Worm (Caenorhabditis elegans): ENCODE measurements around the gene F35E12.6.

The F35E12.6 gene

DNA sequence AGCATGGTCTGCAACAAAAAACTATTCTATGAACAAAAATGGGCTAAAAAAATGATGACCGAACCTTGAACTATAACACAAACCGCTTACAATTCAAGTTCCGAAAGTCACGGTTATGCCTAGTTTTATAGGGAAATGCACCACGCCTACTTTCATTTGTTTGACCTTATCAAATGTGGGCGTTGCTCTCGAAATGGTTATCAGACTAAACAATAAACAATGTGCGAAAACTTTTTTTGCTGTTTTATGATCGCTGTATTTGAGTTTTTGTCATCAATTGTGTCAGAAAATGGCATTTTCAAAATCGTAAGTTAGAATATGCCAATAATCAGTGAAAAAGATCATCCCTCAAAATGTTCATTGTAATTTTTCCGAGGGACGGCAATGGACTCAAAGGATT is at the start of gene F35E12.6:
Gene F35E12.6, minus strand, starts transcription at position 101 of the 400 bp plus-strand sequence.
- TF ChIP-seq unc-62 (GFP tag; optimal IDR thresholded peaks at IDR 0.05): no peak

DNA sequence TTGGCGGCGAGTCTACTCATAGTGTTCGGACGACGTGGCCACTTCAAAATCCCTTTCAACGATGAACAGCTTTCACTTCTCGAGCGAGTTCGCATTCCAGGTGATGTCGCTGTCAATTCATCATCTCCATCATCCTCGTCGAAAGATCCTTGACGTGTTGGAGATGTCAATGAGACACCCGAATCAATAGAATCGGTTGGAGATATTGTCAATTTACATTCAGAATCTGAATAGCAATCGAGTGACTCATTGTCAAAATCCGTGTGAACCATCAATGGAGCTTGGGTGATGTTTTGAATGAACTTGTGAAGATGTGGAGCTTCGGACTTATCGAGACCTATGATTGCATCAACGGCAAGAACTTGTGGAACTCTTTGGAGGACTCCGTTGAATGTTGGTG is 49.7 kb upstream of the F35E12.6 start:
- TF ChIP-seq unc-62 (GFP tag; optimal IDR thresholded peaks at IDR 0.05): no peak

DNA sequence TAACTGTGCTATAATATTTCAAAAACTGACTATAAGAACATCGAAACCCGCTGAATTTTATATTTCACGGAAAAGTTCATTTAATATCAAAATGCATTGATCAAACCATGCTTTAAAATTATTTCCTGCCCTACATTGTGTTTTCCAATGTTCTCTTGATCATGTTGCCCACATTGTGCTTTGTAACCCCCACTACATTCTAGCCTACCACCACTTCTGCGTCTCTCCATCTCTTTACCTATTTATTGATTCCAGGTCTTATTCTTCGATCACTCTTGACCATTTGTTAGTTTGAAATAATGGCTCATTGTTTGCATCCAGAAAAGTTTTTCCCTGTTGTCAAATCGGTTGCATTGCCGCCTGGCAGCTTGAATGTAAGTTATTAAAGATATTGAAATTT is 46.1 kb upstream of the F35E12.6 start, which contains the start of gene decr-1.1:
Gene decr-1.1, plus strand, starts transcription at position 210 of the 400 bp plus-strand sequence.
- no peak for TF ChIP-seq unc-62 (GFP tag; optimal IDR thresholded peaks at IDR 0.05)

DNA sequence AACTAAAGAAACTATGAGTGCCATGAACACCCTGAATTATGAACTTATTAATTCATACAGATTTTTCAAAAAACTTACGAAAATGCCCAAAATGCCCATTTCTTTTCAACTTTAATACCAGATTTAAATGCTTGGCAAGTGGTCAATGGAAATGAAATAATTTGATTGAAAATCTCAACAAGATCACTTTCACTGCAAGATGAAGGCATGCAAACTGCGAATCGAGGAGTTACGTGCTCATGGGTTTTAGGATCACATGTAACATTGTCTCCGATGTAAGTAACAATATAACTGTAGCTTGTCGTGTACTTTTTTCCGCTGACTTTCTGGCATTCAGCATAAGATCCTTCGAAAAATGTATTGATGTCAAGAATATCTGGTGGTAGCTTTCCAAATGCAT is 44.9 kb upstream of the F35E12.6 start:
- TF ChIP-seq unc-62 (GFP tag; optimal IDR thresholded peaks at IDR 0.05): no peak

DNA sequence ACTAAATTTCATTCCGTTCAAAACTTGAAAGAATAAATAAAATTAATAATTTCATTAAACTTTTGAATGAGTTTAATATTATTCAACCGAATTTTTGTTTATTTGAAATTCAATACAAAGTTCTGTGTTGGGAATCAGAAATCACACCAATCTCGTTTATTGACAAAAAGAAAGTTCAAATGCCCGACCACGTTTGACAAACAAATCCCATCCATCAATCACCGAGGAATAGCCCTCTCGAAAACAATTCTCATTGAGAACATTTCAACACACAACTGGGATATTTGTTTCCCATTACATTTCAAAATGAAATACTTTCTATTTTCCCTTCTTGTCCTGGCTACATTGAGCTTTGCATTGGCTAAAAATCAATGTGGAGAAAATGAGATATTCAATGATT is 41.8 kb upstream of the F35E12.6 start, which contains the start of gene F53C11.9:
Gene F53C11.9, plus strand, starts transcription at position 159 of the 400 bp plus-strand sequence.
- no peak for TF ChIP-seq unc-62 (GFP tag; optimal IDR thresholded peaks at IDR 0.05)

DNA sequence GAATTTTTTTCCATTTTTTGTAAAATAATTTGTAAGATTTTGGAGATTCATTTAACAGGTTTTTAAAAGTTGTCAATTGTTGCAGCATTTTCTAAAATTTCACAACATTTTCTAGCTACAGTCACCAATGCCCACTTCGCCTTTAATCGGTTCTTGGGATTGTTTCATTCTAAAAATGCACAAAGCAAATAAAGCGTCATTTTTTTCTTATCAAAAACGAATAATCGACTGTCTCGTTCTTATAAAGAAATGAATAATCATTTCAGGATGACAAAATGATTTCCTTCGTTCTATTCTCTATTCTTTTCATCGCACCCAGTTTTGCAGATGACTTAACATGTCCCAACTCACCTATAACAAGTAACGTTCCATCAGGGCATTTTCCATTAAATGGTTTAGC is 39.5 kb upstream of the F35E12.6 start, which contains the start of gene F53C11.1:
Gene F53C11.1, plus strand, starts transcription at position 268 of the 400 bp plus-strand sequence.
- TF ChIP-seq unc-62 (GFP tag; optimal IDR thresholded peaks at IDR 0.05): no peak

DNA sequence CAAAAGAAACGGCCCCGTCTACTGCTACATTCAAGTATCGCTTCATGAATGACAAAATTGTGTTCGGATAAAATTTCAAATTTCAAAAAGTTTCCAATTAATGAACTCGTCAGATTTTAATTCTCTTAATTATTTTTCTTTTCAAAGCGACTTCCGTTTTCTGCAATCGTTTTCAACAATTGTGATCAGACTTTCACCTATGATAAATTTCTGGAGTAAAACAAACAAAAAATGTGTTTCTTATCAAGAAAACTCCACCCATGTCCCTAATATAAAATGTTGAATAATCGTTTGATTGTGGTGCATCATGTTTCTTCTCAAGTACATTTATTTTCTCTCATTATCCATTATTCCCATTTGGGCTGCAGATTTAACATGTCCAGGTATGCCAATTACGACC is 35.2 kb upstream of the F35E12.6 start, which contains the start of gene F20G2.5:
Gene F20G2.5, plus strand, starts transcription at position 301 of the 400 bp plus-strand sequence.
- TF ChIP-seq unc-62 (GFP tag; optimal IDR thresholded peaks at IDR 0.05): no peak

DNA sequence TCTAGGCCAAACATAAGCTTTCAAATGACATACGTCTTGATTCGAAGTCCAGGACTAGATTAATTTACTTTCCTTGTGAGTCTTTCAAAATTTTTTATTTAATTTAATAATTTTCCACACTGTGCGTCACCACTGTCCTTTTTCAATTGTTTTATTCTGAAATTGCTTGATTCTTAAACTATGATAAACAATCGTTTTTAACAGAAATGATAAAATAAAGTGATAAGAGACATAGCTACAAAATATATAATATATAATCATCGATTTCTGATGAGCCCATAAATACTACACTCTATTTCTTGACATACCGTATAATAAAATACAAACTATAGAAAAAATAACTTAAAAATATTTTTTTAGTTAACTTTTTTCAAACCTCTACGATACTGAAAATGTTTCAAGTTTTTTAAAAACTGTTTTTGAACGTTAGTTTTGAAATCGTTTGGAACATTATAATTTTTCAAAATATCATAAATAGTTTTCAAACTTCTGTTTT is 32.9 kb upstream of the F35E12.6 start, which contains the start of gene nas-24:
Gene nas-24, plus strand, starts transcription at position 446 of the 496 bp plus-strand sequence.
- TF ChIP-seq unc-62 (GFP tag; optimal IDR thresholded peaks at IDR 0.05): no peak

DNA sequence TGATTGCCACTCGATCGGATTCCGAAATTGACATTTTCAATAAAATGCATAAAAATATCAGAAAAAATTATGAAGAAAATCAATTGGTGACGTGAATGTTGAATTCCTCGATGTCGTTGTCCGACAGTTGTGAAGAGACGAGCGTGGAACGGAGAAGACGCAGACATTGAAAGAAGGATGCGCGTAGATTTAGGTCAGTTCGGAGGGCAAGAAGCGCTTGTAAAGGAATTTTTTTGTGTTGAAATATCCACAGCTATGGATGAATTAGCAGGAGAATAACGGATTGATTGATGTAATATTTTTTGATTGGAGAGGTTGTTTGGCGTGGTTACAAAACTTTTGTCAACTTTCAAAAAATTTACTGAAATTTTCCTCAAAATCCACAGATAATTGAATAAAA is 32.3 kb upstream of the F35E12.6 start, which contains the start of gene F20G2.3:
Gene F20G2.3, minus strand, starts transcription at position 101 of the 400 bp plus-strand sequence.
- TF ChIP-seq unc-62 (GFP tag; optimal IDR thresholded peaks at IDR 0.05): no peak

DNA sequence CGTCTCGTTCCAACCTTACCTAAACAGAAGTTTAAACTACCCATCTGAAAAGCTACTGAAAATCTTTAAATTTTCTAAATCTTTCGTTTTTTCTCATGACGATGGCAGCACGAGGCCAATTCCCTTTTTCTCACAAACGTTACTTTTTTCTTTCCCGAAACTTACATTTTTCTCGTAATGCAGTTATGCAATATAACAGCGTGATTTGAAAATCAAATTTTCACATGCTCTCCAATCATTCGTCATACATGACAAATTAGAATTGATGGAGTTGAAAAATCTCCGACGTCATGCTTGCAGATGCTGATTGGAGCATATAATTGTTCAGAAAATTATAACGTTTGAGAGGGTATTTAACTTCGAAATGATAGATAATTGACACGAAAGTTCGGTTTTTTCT is 27.7 kb upstream of the F35E12.6 start:
- no peak for TF ChIP-seq unc-62 (GFP tag; optimal IDR thresholded peaks at IDR 0.05)

DNA sequence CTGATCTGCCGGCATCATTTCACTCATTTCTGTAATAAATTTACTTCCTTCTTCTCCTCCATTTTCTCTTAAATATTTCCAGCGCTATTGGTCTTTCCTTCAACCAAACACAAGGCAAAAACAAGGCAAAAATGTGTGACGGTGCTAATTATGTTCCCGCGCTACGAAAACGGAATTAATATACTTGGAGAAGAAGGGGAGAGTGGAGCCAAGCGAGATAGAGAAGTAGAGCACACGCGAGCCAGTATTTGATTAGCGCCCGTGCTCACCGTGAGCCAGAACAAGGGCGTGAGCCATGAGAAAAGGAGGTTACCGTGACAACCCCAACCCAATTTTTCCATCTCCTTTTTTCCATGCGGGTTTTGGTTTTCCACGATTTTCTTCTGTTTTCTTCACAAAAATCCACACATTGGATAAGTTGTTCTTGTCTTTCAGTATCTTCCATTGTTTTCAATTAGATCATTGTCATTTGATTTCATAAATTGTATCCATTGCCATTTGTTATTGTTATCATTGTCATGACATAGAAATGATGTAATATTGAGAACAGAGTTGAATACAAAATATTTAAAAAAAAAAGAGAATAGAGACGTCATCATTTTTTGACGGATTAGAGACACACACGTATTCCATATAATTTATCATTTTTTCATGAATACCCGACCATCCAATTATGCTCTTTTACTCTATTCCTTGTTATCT is 26.5 kb upstream of the F35E12.6 start, which contains the start of gene F20G2.6:
Gene F20G2.6, plus strand, starts transcription at position 652 of the 702 bp plus-strand sequence.
- TF ChIP-seq unc-62 (GFP tag; optimal IDR thresholded peaks at IDR 0.05): no peak

DNA sequence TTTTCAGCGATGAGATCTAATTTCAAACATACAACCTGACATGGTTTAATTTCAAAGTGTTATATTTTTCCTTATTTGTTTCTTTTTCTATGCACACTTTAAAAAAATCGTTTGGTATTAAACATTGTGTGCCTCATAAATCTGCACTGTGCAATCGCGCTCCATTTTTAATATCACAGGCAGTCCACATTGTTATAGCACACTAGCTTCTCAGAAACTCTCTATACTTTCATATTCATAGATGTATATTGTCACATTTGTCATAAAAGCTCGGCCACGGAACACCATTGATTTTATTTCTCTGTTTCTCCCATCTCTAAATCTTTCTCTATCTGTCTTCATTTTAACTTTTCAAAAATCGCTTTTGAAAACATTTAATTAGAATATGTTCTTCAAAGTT is 21.3 kb upstream of the F35E12.6 start:
- TF ChIP-seq unc-62 (GFP tag; optimal IDR thresholded peaks at IDR 0.05): no peak

DNA sequence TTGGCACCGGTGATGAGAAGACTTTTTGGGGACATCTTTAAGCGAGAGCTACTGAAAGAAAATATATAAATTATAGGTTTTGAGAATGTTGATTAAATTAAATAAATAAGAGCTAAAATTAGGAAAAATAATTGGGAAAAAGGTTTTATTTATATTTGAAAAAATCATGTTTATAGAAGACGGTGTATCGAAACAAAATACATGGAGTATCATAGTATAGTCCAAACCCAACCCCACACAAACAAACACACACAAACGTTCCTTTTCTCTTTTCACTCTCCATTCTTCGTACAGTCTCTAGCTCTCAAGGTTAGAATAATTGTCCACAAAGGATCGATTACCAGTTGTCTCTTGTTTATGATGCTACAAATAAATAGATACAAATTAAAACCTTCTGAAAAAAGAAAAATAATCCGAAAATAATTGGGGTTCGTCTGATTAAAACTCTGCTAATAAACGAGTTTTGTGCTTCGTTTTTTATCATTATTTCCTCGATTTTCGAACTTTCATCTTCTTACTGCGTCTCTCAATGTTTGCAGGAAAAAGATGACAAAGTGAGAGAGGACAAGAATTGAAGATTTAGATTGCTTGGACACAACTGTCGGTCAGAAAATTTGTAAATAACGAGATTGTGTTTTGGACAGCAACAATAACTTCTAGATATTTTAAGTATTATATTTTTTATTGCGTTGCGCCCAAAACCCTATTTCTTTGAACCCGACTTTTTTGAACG is 20.5 kb upstream of the F35E12.6 start, which contains the start of gene F20G2.2:
Gene F20G2.2, minus strand, starts transcription at position 51 of the 733 bp plus-strand sequence.
- TF ChIP-seq unc-62 (GFP tag; optimal IDR thresholded peaks at IDR 0.05): no peak

DNA sequence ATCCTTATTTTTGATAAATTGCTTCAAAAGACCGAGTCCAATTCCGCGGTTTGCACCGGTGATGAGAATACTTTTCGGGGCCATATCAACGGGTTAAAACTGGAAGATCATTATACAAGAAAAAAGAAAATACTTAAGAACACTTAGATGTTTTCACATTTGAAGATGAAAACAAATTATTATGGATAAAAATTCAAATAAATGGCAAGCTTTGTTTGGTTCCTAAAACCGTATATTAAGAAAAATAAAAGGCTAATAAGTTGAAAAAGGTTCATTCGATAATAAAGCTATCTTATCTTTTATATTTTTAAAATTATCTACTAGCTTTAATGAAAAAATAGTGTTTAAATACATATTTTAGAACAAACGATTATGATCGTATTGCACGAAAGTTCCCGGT is 17.4 kb upstream of the F35E12.6 start, which contains the start of gene F20G2.1:
Gene F20G2.1, minus strand, starts transcription at position 101 of the 400 bp plus-strand sequence.
- TF ChIP-seq unc-62 (GFP tag; optimal IDR thresholded peaks at IDR 0.05): no peak

DNA sequence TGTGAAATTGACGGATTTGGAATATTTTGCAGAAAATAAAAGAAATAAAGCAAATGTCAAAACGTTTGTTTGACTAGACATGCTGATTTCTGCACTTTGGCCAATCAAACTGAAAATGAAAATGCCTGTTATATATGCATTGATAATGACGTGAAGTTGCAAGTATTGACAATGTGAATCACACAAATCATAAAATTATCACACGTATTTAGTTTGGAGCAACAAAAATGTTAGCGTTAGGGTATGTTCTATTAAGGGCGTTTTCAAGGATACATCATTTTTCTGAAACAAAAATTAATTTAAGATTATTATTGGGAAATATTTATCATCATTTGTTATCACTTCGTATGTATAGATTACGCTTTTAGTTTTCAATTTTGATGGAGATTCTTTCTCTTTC is 15.8 kb upstream of the F35E12.6 start, which contains the start of gene cld-9:
Gene cld-9, minus strand, starts transcription at position 81 of the 400 bp plus-strand sequence.
- TF ChIP-seq unc-62 (GFP tag; optimal IDR thresholded peaks at IDR 0.05): no peak

DNA sequence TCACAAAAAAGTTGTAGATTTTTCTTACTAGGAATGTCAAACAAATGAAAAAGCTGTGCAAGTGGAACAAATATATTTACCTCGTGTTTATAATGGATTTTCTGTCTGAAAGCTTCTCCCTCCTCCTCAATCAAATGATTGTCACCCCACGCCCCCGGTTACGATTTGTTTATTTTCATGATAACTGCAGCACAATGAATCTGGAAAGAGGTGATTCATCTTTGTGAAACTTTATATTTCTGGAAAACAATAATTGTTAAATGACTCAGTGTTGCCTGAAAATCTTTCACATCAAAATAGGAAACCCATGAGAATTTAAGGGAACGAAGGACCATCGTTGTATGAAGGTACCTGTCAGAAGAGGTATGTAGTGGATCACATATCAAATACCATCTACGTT is 12.6 kb upstream of the F35E12.6 start, which contains the start of gene F35E12.10:
Gene F35E12.10, minus strand, starts transcription at position 101 of the 400 bp plus-strand sequence.
- TF ChIP-seq unc-62 (GFP tag; optimal IDR thresholded peaks at IDR 0.05): no peak

Data from whole organism, dauer.